Worm (Caenorhabditis elegans): ENCODE data around the gene Y82E9BL.18.

- TF ChIP-seq unc-55 (GFP tag; optimal IDR thresholded peaks at IDR 0.05) (no peak), R02D3.7 (tag; optimal IDR thresholded peaks at IDR 0.05) (no peak), crh-2 (tag; optimal IDR thresholded peaks at IDR 0.05) (no peak), nhr-77 (tag; optimal IDR thresholded peaks at IDR 0.05) (no peak), nhr-11 (tag; optimal IDR thresholded peaks at IDR 0.05) (no peak), lin-13 (GFP tag; optimal IDR thresholded peaks at IDR 0.05) (no peak)
Observed at ce11 chrIII:1347539-1347938, 20.9 kb downstream of the Y82E9BL.18 start, which contains the start of gene Y82E9BL.5.

Measured in whole organism, L2 larva.